Worm (Caenorhabditis elegans): ENCODE results near the gene T19C3.2.
A peak's percentile ranks its signal among the peaks of the same experiment; 100 is the strongest.

Gene T19C3.2

DNA sequence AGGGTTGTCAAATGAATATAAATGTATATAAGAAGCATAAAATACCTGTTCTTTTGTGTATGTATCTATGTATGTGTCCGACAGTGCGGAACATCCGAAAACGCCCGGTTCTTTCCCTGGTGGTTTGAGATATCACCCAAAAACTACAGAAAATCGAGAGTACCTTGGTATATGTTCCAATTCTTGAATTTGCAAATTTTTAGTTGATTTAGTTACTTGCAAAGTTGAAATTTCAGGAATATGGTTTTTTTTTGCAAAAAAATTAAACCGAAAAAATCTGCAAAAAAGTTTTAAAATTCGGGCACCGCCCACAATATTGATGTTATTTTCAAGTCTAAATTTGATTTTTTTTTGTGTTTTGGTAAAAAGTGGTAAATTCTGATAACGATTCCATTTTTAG, at the start of gene T19C3.2:
Gene T19C3.2, minus strand, starts transcription at position 101 of the 400 bp plus-strand sequence.
- TF ChIP-seq ceh-39 (tag; optimal IDR thresholded peaks at IDR 0.05) (no peak), mab-5 (tag; optimal IDR thresholded peaks at IDR 0.05) (no peak), ceh-83 (GFP tag; optimal IDR thresholded peaks at IDR 0.05) (no peak), ham-2 (GFP tag; optimal IDR thresholded peaks at IDR 0.05) (no peak), mls-2 (tag; optimal IDR thresholded peaks at IDR 0.05) (no peak), mep-1 (tag; optimal IDR thresholded peaks at IDR 0.05) (no peak), ztf-11 (tag; optimal IDR thresholded peaks at IDR 0.05) (no peak), lin-13 (tag; optimal IDR thresholded peaks at IDR 0.05) (no peak)

DNA sequence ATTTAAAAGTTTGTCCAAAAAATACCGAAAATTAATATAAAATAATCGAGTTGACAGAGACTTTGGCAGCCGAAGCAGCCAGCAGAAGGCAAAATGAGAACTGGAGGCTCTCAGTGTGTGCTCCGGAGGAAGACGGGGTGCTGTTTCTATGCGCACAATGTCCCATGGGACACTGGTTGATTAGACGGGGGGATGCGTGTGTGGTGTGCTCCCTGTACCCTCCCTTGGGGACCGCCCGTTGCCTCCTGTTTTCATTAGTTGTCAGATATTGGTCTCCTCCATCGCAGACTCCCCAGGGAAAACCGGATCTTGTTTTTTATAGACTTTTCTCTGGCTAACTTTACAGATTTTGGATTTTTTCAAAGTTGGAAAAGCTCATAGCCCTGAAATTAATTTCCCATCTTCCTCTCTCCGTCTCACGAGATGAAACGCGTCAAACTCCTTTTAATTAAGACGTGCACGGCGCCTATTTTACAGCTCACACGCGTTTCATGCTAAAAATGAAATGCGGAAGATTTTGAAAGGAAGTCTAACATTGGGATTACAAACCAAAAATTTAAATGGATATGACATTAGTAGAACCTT, 47.9 kb upstream of the T19C3.2 start, which contains the start of gene C09F5.3:
Gene C09F5.3, minus strand, starts transcription at position 94 of the 585 bp plus-strand sequence.
- TF ChIP-seq lin-13 (tag; optimal IDR thresholded peaks at IDR 0.05) (no peak), ceh-83 (GFP tag; optimal IDR thresholded peaks at IDR 0.05) (no peak), mls-2 (tag; optimal IDR thresholded peaks at IDR 0.05) (no peak), cnd-1 (tag; optimal IDR thresholded peaks at IDR 0.05) (no peak), unc-62 (GFP tag; optimal IDR thresholded peaks at IDR 0.05) (no peak), hlh-1 (tag; optimal IDR thresholded peaks at IDR 0.05) (no peak), zip-8 (tag; optimal IDR thresholded peaks at IDR 0.05) (no peak), mep-1 (tag; optimal IDR thresholded peaks at IDR 0.05) (no peak), nhr-28 (tag; optimal IDR thresholded peaks at IDR 0.05) (no peak), elt-3 (tag; optimal IDR thresholded peaks at IDR 0.05) (no peak)

DNA sequence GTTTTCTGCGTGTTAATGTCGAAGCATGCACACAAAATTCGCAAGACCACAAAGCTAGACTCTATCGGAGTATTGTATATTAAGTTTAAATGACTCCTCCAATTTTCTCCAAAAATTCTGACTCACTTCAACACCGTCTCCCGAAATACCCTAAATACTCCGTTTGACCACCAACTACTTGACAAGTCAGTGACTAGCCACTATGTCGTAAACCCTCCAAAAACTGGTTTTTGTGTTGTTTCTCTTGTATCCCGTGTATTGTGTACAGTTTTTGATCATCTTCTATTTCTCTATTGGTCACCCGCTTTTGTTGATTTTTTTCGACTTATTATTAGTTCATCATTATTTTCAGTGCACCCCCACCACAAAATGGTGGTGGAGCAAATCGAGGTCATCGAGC, 41.0 kb upstream of the T19C3.2 start, which contains the start of gene C09F5.1:
Gene C09F5.1, plus strand, starts transcription at position 353 of the 400 bp plus-strand sequence.
- TF ChIP-seq sptf-1 (tag; optimal IDR thresholded peaks at IDR 0.05) (no peak), snpc-4 (tag; optimal IDR thresholded peaks at IDR 0.05) (no peak), tbx-8 (GFP tag; optimal IDR thresholded peaks at IDR 0.05) (no peak), unc-39 (tag; optimal IDR thresholded peaks at IDR 0.05) (no peak), drap-1 (GFP tag; optimal IDR thresholded peaks at IDR 0.05) (no peak), lsy-2 (tag; optimal IDR thresholded peaks at IDR 0.05) (no peak), nhr-28 (tag; optimal IDR thresholded peaks at IDR 0.05) (no peak), elt-3 (tag; optimal IDR thresholded peaks at IDR 0.05) (no peak), nhr-2 (tag; optimal IDR thresholded peaks at IDR 0.05) (no peak), blmp-1 (tag; optimal IDR thresholded peaks at IDR 0.05) (no peak), M03D4.4 (tag; optimal IDR thresholded peaks at IDR 0.05) (no peak), mep-1 (tag; optimal IDR thresholded peaks at IDR 0.05) (no peak), lin-32 (GFP tag; optimal IDR thresholded peaks at IDR 0.05) (no peak), bed-3 (GFP tag; optimal IDR thresholded peaks at IDR 0.05) (no peak), ceh-39 (tag; optimal IDR thresholded peaks at IDR 0.05) (no peak), nhr-12 (tag; optimal IDR thresholded peaks at IDR 0.05) (no peak), lin-13 (tag; optimal IDR thresholded peaks at IDR 0.05) (no peak), ham-2 (GFP tag; optimal IDR thresholded peaks at IDR 0.05) (no peak), mab-5 (tag; optimal IDR thresholded peaks at IDR 0.05) (no peak)

DNA sequence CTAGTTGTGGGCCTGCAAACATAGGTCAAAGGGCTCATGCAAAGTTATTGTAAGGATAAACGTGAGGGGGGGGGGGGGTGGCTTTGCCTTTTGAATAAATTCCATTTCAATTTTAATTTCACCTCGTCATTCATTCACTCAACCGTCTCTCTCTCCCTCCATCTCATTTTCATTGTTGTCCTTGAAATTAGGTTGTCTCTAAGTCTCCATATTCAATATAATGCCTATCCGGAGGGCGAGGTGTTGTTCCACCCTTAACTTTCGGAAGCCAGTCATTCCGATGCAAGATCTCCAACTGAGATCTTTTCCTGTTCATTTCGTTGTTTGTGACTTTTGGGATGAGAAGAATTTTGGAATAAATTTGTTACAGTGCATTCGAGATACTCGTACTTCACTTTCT, 39.9 kb upstream of the T19C3.2 start:
- no peak for TF ChIP-seq nhr-12 (tag; optimal IDR thresholded peaks at IDR 0.05)
- TF ChIP-seq cnd-1 (tag; optimal IDR thresholded peaks at IDR 0.05), result no peak
- no peak for TF ChIP-seq unc-39 (tag; optimal IDR thresholded peaks at IDR 0.05)
- TF ChIP-seq nhr-237 (tag; optimal IDR thresholded peaks at IDR 0.05), result no peak
- no peak for TF ChIP-seq M03D4.4 (tag; optimal IDR thresholded peaks at IDR 0.05)
- no peak for TF ChIP-seq sptf-1 (tag; optimal IDR thresholded peaks at IDR 0.05)
- no peak for TF ChIP-seq ceh-39 (tag; optimal IDR thresholded peaks at IDR 0.05)
- no peak for TF ChIP-seq lin-32 (GFP tag; optimal IDR thresholded peaks at IDR 0.05)
- TF ChIP-seq snpc-4 (tag; optimal IDR thresholded peaks at IDR 0.05), result no peak
- no peak for TF ChIP-seq tbx-8 (GFP tag; optimal IDR thresholded peaks at IDR 0.05)
- TF ChIP-seq sem-2 (GFP tag; optimal IDR thresholded peaks at IDR 0.05), result no peak
- TF ChIP-seq ham-2 (GFP tag; optimal IDR thresholded peaks at IDR 0.05), result no peak
- no peak for TF ChIP-seq unc-120 (tag; optimal IDR thresholded peaks at IDR 0.05; ENCODE audit: poor library complexity, severe bottlenecking)
- no peak for TF ChIP-seq nhr-28 (tag; optimal IDR thresholded peaks at IDR 0.05)
- TF ChIP-seq zip-8 (tag; optimal IDR thresholded peaks at IDR 0.05), result no peak
- TF ChIP-seq ces-1 (GFP tag; optimal IDR thresholded peaks at IDR 0.05), result peak; percentile 54
- peak; percentile 38 for TF ChIP-seq blmp-1 (tag; optimal IDR thresholded peaks at IDR 0.05)
- TF ChIP-seq mls-2 (tag; optimal IDR thresholded peaks at IDR 0.05), result peak; percentile 7
- no peak for TF ChIP-seq lsy-2 (tag; optimal IDR thresholded peaks at IDR 0.05)
- no peak for TF ChIP-seq lin-13 (tag; optimal IDR thresholded peaks at IDR 0.05)
- TF ChIP-seq nhr-2 (tag; optimal IDR thresholded peaks at IDR 0.05), result no peak
- TF ChIP-seq ceh-83 (GFP tag; optimal IDR thresholded peaks at IDR 0.05), result no peak
- no peak for TF ChIP-seq mep-1 (tag; optimal IDR thresholded peaks at IDR 0.05)
- no peak for TF ChIP-seq elt-1 (tag; optimal IDR thresholded peaks at IDR 0.05; ENCODE audit: borderline replicate concordance, insufficient read depth)
